Worm (Caenorhabditis elegans): ENCODE measurements around the gene cdh-4.

Gene cdh-4

ce11 chrIII:4504358-4504757 lies 15.8 kb upstream of the cdh-4 start (continued):
- TF ChIP-seq lsy-2 (tag; optimal IDR thresholded peaks at IDR 0.05) (peak in 1 of 2 experiments; percentile 83), xbp-1 (tag; optimal IDR thresholded peaks at IDR 0.05) (peak; percentile 45), mef-2 (tag; optimal IDR thresholded peaks at IDR 0.05) (no peak), tbx-2 (tag; optimal IDR thresholded peaks at IDR 0.05) (peak; percentile 50)

ce11 chrIII:4504934-4505484 lies 15.1 kb upstream of the cdh-4 start:
- TF ChIP-seq ztf-4 (tag; optimal IDR thresholded peaks at IDR 0.05), result peak; percentile 10
- TF ChIP-seq pax-3 (tag; optimal IDR thresholded peaks at IDR 0.05), result no peak
- no peak for TF ChIP-seq efl-1 (optimal IDR thresholded peaks at IDR 0.05)
- TF ChIP-seq efl-1 (GFP tag; optimal IDR thresholded peaks at IDR 0.05 in 1 of 2), result peak in 1 of 2 experiments; percentile 76
- TF ChIP-seq grh-1 (GFP tag; IDR thresholded peaks at IDR 0.05), result peak; percentile 12; the same call in 1 of the 2 replicates
- no peak for TF ChIP-seq fkh-10 (GFP tag; optimal IDR thresholded peaks at IDR 0.05)
- TF ChIP-seq nhr-85 (tag), result peak; percentile 89
- no peak for TF ChIP-seq nhr-19 (GFP tag; conservative IDR thresholded peaks at IDR 0.05)
- TF ChIP-seq mdl-1 (tag; optimal IDR thresholded peaks at IDR 0.05), result peak in 1 of 2 experiments; percentile 7
- no peak for TF ChIP-seq sptf-1 (tag; optimal IDR thresholded peaks at IDR 0.05)
- no peak for TF ChIP-seq snpc-4 (tag; optimal IDR thresholded peaks at IDR 0.05)
- TF ChIP-seq snu-23 (GFP tag; optimal IDR thresholded peaks at IDR 0.05), result peak; percentile 31
- TF ChIP-seq lin-14 (GFP tag; optimal IDR thresholded peaks at IDR 0.05), result peak; percentile 25
- no peak for TF ChIP-seq hlh-17 (GFP tag; optimal IDR thresholded peaks at IDR 0.05; ENCODE audit: borderline replicate concordance)
- peak; percentile 45 for TF ChIP-seq blmp-1 (tag; optimal IDR thresholded peaks at IDR 0.05)
- peak in 1 of 2 experiments; percentile 18 for TF ChIP-seq lin-35 (GFP tag; optimal IDR thresholded peaks at IDR 0.05)

- peak; percentile 64 for TF ChIP-seq egl-13 (tag; optimal IDR thresholded peaks at IDR 0.05)
- TF ChIP-seq nhr-85 (tag), result no peak
- peak; percentile 26 for TF ChIP-seq nhr-71 (tag; optimal IDR thresholded peaks at IDR 0.05)
- no peak for TF ChIP-seq nhr-76 (tag; optimal IDR thresholded peaks at IDR 0.05)
- TF ChIP-seq hlh-4 (tag; optimal IDR thresholded peaks at IDR 0.05), result no peak
- TF ChIP-seq zip-4 (GFP tag; optimal IDR thresholded peaks at IDR 0.05), result no peak
- no peak for TF ChIP-seq rnt-1 (tag; optimal IDR thresholded peaks at IDR 0.05)
- no peak for TF ChIP-seq mef-2 (tag; optimal IDR thresholded peaks at IDR 0.05)
- no peak for TF ChIP-seq jun-1 (tag; optimal IDR thresholded peaks at IDR 0.05)
- no peak for TF ChIP-seq nhr-12 (tag; optimal IDR thresholded peaks at IDR 0.05)
- TF ChIP-seq fkh-8 (tag; optimal IDR thresholded peaks at IDR 0.05), result peak; percentile 64
- TF ChIP-seq lin-15B (tag; optimal IDR thresholded peaks at IDR 0.05), result no peak
- peak; percentile 7 for TF ChIP-seq ceh-8 (GFP tag; optimal IDR thresholded peaks at IDR 0.05)
- no peak for TF ChIP-seq isw-1 (GFP tag; IDR thresholded peaks at IDR 0.05)
- no peak for TF ChIP-seq snpc-4 (tag; optimal IDR thresholded peaks at IDR 0.05)
- TF ChIP-seq nhr-77 (tag; optimal IDR thresholded peaks at IDR 0.05), result no peak
- no peak for TF ChIP-seq pax-3 (tag; optimal IDR thresholded peaks at IDR 0.05)
- TF ChIP-seq ets-5 (GFP tag; IDR thresholded peaks at IDR 0.05), result no peak
- TF ChIP-seq skn-1 (tag; optimal IDR thresholded peaks at IDR 0.05), result no peak
- no peak for TF ChIP-seq nhr-11 (tag; optimal IDR thresholded peaks at IDR 0.05)
- TF ChIP-seq lsy-2 (tag; optimal IDR thresholded peaks at IDR 0.05), result peak in 1 of 2 experiments; percentile 58
- TF ChIP-seq xbp-1 (tag; optimal IDR thresholded peaks at IDR 0.05), result peak; percentile 37
- no peak for TF ChIP-seq ztf-4 (tag; optimal IDR thresholded peaks at IDR 0.05)
- TF ChIP-seq tlp-1 (tag; optimal IDR thresholded peaks at IDR 0.05), result no peak
- peak; percentile 36 for TF ChIP-seq swsn-7 (tag; optimal IDR thresholded peaks at IDR 0.05)
- peak; percentile 62 for TF ChIP-seq unc-86 (tag; optimal IDR thresholded peaks at IDR 0.05)
- no peak for TF ChIP-seq hpl-2 (GFP tag; optimal IDR thresholded peaks at IDR 0.05)
- no peak for TF ChIP-seq F16B12.6 (tag; optimal IDR thresholded peaks at IDR 0.05)
- peak; percentile 58 for TF ChIP-seq nhr-47 (tag; optimal IDR thresholded peaks at IDR 0.05)
- TF ChIP-seq dsc-1 (tag; optimal IDR thresholded peaks at IDR 0.05), result peak; percentile 81
- peak; percentile 68 for TF ChIP-seq tbx-2 (tag; optimal IDR thresholded peaks at IDR 0.05)
- no peak for TF ChIP-seq vab-15 (tag; optimal IDR thresholded peaks at IDR 0.05)
- no peak for TF ChIP-seq ztf-11 (tag; optimal IDR thresholded peaks at IDR 0.05)
- no peak for TF ChIP-seq nhr-19 (GFP tag; conservative IDR thresholded peaks at IDR 0.05)
- no peak for TF ChIP-seq Y116A8C.19 (tag; optimal IDR thresholded peaks at IDR 0.05; ENCODE audit: borderline replicate concordance)
- no peak for TF ChIP-seq elt-2 (tag; optimal IDR thresholded peaks at IDR 0.05)
- TF ChIP-seq fkh-4 (tag; optimal IDR thresholded peaks at IDR 0.05; ENCODE audit: borderline replicate concordance), result peak; percentile 12
- TF ChIP-seq blmp-1 (tag; optimal IDR thresholded peaks at IDR 0.05), result peak; percentile 20
- no peak for TF ChIP-seq ceh-90 (tag; optimal IDR thresholded peaks at IDR 0.05)
These were observed 14.4 kb upstream of the cdh-4 start for ce11 chrIII:4505726-4506125.
